Fruit fly (Drosophila melanogaster) whole organism, embryonic: Measurements from ENCODE around the gene p23.
A peak's percentile ranks its signal among the peaks of the same experiment; 100 is the strongest.

Source experiments
- Atf3 ChIP-seq: fragments of 200-800 bp; sonication (Bioruptor generic); optimal IDR thresholded peaks from 3 replicates; lab custom pipeline; 2016; ENCODE audit warnings: missing biosample characterization, missing genetic modification characterization
- CG10267 ChIP-seq: fragments of 200-800 bp; sonication (Bioruptor generic); optimal IDR thresholded peaks from 2 replicates; lab custom pipeline; 2018; ENCODE audit warnings: missing biosample characterization, mild to moderate bottlenecking, missing genetic modification characterization, moderate library complexity
- CG10274 ChIP-seq: fragments of 200-800 bp; sonication (Bioruptor generic); optimal IDR thresholded peaks from 3 replicates; lab custom pipeline; 2017; ENCODE audit warnings: missing biosample characterization, mild to moderate bottlenecking, missing genetic modification characterization
- CG10565 ChIP-seq: fragments of 200-800 bp; sonication (Bioruptor generic); optimal IDR thresholded peaks from 3 replicates; lab custom pipeline; 2016; ENCODE audit warnings: missing biosample characterization, mild to moderate bottlenecking, missing genetic modification characterization
- CG12071 ChIP-seq: fragments of 200-800 bp; sonication (Bioruptor generic); optimal IDR thresholded peaks from 3 replicates; lab custom pipeline; 2018; ENCODE audit warnings: missing biosample characterization, mild to moderate bottlenecking, missing genetic modification characterization
- CG12104 ChIP-seq: fragments of 200-800 bp; sonication (Bioruptor generic); optimal IDR thresholded peaks from 3 replicates; lab custom pipeline; 2016; ENCODE audit warnings: missing biosample characterization, missing genetic modification characterization
- CG12391 ChIP-seq: fragments of 200-800 bp; sonication (Bioruptor generic); optimal IDR thresholded peaks from 3 replicates; lab custom pipeline; 2018; ENCODE audit warnings: missing biosample characterization, mild to moderate bottlenecking, missing genetic modification characterization, moderate library complexity
- CG13894 ChIP-seq: fragments of 200-800 bp; sonication (Bioruptor generic); optimal IDR thresholded peaks from 3 replicates; lab custom pipeline; 2018; ENCODE audit warnings: missing biosample characterization, mild to moderate bottlenecking, missing genetic modification characterization, moderate library complexity
- CG17361 ChIP-seq: fragments of 200-800 bp; sonication (Bioruptor generic); IDR thresholded peaks from 3 replicates; pipeline ENCODE4 v1.3.6; 2022; ENCODE audit warnings: missing biosample characterization, missing genetic modification characterization
- CG18764 ChIP-seq: fragments of 200-800 bp; sonication (Bioruptor generic); optimal IDR thresholded peaks from 3 replicates; lab custom pipeline; 2016; ENCODE audit warnings: missing biosample characterization, missing genetic modification characterization
- CG2116 ChIP-seq: fragments of 200-800 bp; sonication (Bioruptor generic); optimal IDR thresholded peaks from 3 replicates; lab custom pipeline; 2018; ENCODE audit warnings: missing biosample characterization, mild to moderate bottlenecking, missing genetic modification characterization
- CG2199 ChIP-seq: fragments of 200-800 bp; sonication (Bioruptor generic); IDR thresholded peaks from 3 replicates; pipeline ENCODE4 v1.3.6; 2022; ENCODE audit warnings: missing biosample characterization, missing genetic modification characterization
- CG3065 ChIP-seq: fragments of 200-800 bp; sonication (Bioruptor generic); optimal IDR thresholded peaks from 2 replicates; lab custom pipeline; 2016; ENCODE audit warnings: missing biosample characterization, missing genetic modification characterization
- CG4424 ChIP-seq: fragments of 200-800 bp; sonication (Bioruptor generic); optimal IDR thresholded peaks from 3 replicates; lab custom pipeline; 2016; ENCODE audit warnings: missing biosample characterization, missing genetic modification characterization
- CG5953 ChIP-seq: fragments of 200-800 bp; sonication (Bioruptor generic); IDR thresholded peaks from 2 replicates; pipeline ENCODE4 v1.3.6; 2022; ENCODE audit warnings: missing biosample characterization, missing genetic modification characterization
- CG6654 ChIP-seq: fragments of 200-800 bp; sonication (Bioruptor generic); optimal IDR thresholded peaks from 2 replicates; lab custom pipeline; 2017; ENCODE audit warnings: missing biosample characterization, mild to moderate bottlenecking, missing genetic modification characterization
- CG6689 ChIP-seq: fragments of 200-800 bp; sonication (Bioruptor generic); IDR thresholded peaks from 2 replicates; pipeline ENCODE4 v1.3.6; 2022; ENCODE audit warnings: missing biosample characterization, missing genetic modification characterization
- CG6791 ChIP-seq: fragments of 200-800 bp; sonication (Bioruptor generic); IDR thresholded peaks from 3 replicates; pipeline ENCODE4 v1.3.6; 2022; ENCODE audit warnings: missing biosample characterization, missing genetic modification characterization; ENCODE audit not compliant: partially characterized antibody
- CG7271 ChIP-seq: fragments of 200-800 bp; sonication (Bioruptor generic); optimal IDR thresholded peaks from 2 replicates; lab custom pipeline; 2018; ENCODE audit warnings: missing biosample characterization, mild to moderate bottlenecking, missing genetic modification characterization, moderate library complexity
- CG7839 ChIP-seq: fragments of 200-800 bp; sonication (Bioruptor generic); optimal IDR thresholded peaks from 3 replicates; lab custom pipeline; 2018; ENCODE audit warnings: missing biosample characterization, mild to moderate bottlenecking, missing genetic modification characterization, moderate library complexity
- CG8944 ChIP-seq: fragments of 200-800 bp; sonication (Bioruptor generic); optimal IDR thresholded peaks from 3 replicates; lab custom pipeline; 2016; ENCODE audit warnings: missing biosample characterization, missing genetic modification characterization
- CG9876 ChIP-seq: fragments of 200-800 bp; sonication (Bioruptor generic); optimal IDR thresholded peaks from 2 replicates; lab custom pipeline; 2016; ENCODE audit warnings: missing biosample characterization, missing genetic modification characterization
- Camta ChIP-seq: fragments of 200-800 bp; sonication (Bioruptor generic); optimal IDR thresholded peaks from 2 replicates; lab custom pipeline; 2016; ENCODE audit warnings: missing biosample characterization, missing genetic modification characterization
- Dfd ChIP-seq, 2 experiments: fragments of >200 bp; optimal IDR thresholded peaks; 2 replicates each; lab custom pipeline; 2017; ENCODE audit warnings: missing biosample characterization in 2 of 2, missing genetic modification characterization in 2 of 2
- H2.0 ChIP-seq: fragments of 200-800 bp; sonication (Bioruptor generic); IDR thresholded peaks from 2 replicates; pipeline ENCODE4 v1.3.6; 2022; ENCODE audit warnings: missing biosample characterization, missing genetic modification characterization
- Hmr ChIP-seq: fragments of 200-800 bp; sonication (Bioruptor generic); optimal IDR thresholded peaks from 3 replicates; lab custom pipeline; 2017; ENCODE audit warnings: mild to moderate bottlenecking, missing biosample characterization, missing genetic modification reagents, missing genetic modification characterization
- Myb ChIP-seq: fragments of 200-800 bp; sonication (Bioruptor generic); optimal IDR thresholded peaks from 2 replicates; lab custom pipeline; 2016; ENCODE audit warnings: missing biosample characterization, missing genetic modification characterization
- NfI ChIP-seq: fragments of 200-800 bp; sonication (Bioruptor generic); optimal IDR thresholded peaks from 3 replicates; lab custom pipeline; 2018; ENCODE audit warnings: missing biosample characterization, mild to moderate bottlenecking, missing genetic modification characterization, moderate library complexity
- Sox102F ChIP-seq: fragments of 200-800 bp; sonication (Bioruptor generic); optimal IDR thresholded peaks from 2 replicates; lab custom pipeline; 2018; ENCODE audit warnings: missing biosample characterization, mild to moderate bottlenecking, missing genetic modification characterization, moderate library complexity
- YL-1 ChIP-seq: fragments of 200-800 bp; sonication (Bioruptor generic); optimal IDR thresholded peaks from 3 replicates; lab custom pipeline; 2017; ENCODE audit warnings: missing biosample characterization, mild to moderate bottlenecking, missing genetic modification characterization
- ap ChIP-seq: fragments of 200-800 bp; sonication (Bioruptor generic); IDR thresholded peaks from 2 replicates; pipeline ENCODE4 v1.3.6; 2022; ENCODE audit warnings: missing biosample characterization, missing genetic modification characterization
- cato ChIP-seq: fragments of 200-800 bp; sonication (Bioruptor generic); optimal IDR thresholded peaks from 2 replicates; lab custom pipeline; 2016; ENCODE audit warnings: missing biosample characterization, missing genetic modification characterization, borderline replicate concordance
- caup ChIP-seq: fragments of 200-800 bp; sonication (Bioruptor generic); optimal IDR thresholded peaks from 3 replicates; lab custom pipeline; 2017; ENCODE audit warnings: missing biosample characterization, mild to moderate bottlenecking, missing genetic modification characterization, moderate library complexity; ENCODE audit not compliant: severe bottlenecking
- ci ChIP-seq: fragments of 200-800 bp; sonication (Bioruptor generic); IDR thresholded peaks from 3 replicates; pipeline ENCODE4 v1.3.6; 2022; ENCODE audit warnings: missing biosample characterization, missing genetic modification characterization
- croc ChIP-seq: fragments of 200-800 bp; sonication (Bioruptor generic); conservative IDR thresholded peaks from 3 replicates; pipeline ENCODE4 v1.3.6; 2022; ENCODE audit warnings: missing biosample characterization, missing genetic modification characterization
- ewg ChIP-seq: fragments of 200-800 bp; sonication (Bioruptor generic); optimal IDR thresholded peaks from 3 replicates; lab custom pipeline; 2017; ENCODE audit warnings: mild to moderate bottlenecking, missing biosample characterization, missing genetic modification reagents, missing genetic modification characterization
- ftz-f1 ChIP-seq: fragments of 200-800 bp; sonication (Bioruptor generic); optimal IDR thresholded peaks from 2 replicates; lab custom pipeline; 2016; ENCODE audit warnings: missing biosample characterization, missing genetic modification characterization
- fu2 ChIP-seq: fragments of 200-800 bp; sonication (Bioruptor generic); optimal IDR thresholded peaks from 2 replicates; lab custom pipeline; 2016; ENCODE audit warnings: missing biosample characterization, missing genetic modification characterization
- ken ChIP-seq: fragments of 200-800 bp; sonication (Bioruptor generic); IDR thresholded peaks from 3 replicates; pipeline ENCODE4 v1.3.6; 2022; ENCODE audit warnings: missing biosample characterization, missing genetic modification characterization
- klu ChIP-seq: fragments of 200-800 bp; sonication (Bioruptor generic); IDR thresholded peaks from 2 replicates; pipeline ENCODE4 v1.3.6; 2022; ENCODE audit warnings: missing biosample characterization, missing genetic modification characterization
- odd ChIP-seq: fragments of 200-800 bp; sonication (Bioruptor generic); optimal IDR thresholded peaks from 2 replicates; lab custom pipeline; 2017; ENCODE audit warnings: missing biosample characterization, mild to moderate bottlenecking, missing genetic modification characterization
- pho ChIP-seq: fragments of 200-800 bp; sonication (Bioruptor generic); optimal IDR thresholded peaks from 2 replicates; lab custom pipeline; 2016; ENCODE audit warnings: missing biosample characterization, missing genetic modification characterization
- pita ChIP-seq: fragments of 200-800 bp; sonication (Bioruptor generic); optimal IDR thresholded peaks from 2 replicates; lab custom pipeline; 2017; ENCODE audit warnings: missing biosample characterization, mild to moderate bottlenecking, missing genetic modification characterization
- repo ChIP-seq: fragments of 200-800 bp; sonication (Bioruptor generic); optimal IDR thresholded peaks from 2 replicates; lab custom pipeline; 2016; ENCODE audit warnings: missing biosample characterization, missing genetic modification characterization
- schlank ChIP-seq: fragments of 200-800 bp; sonication (Bioruptor generic); optimal IDR thresholded peaks from 2 replicates; lab custom pipeline; 2018; ENCODE audit warnings: missing biosample characterization, mild to moderate bottlenecking, missing genetic modification characterization
- sima ChIP-seq: fragments of 200-800 bp; sonication (Bioruptor generic); optimal IDR thresholded peaks from 2 replicates; lab custom pipeline; 2016; ENCODE audit warnings: missing biosample characterization, missing genetic modification characterization
- sisA ChIP-seq: fragments of 200-800 bp; sonication (Bioruptor generic); IDR thresholded peaks from 2 replicates; pipeline ENCODE4 v1.3.6; 2022; ENCODE audit warnings: missing biosample characterization, missing genetic modification characterization
- so ChIP-seq: fragments of 200-800 bp; sonication (Bioruptor generic); IDR thresholded peaks from 3 replicates; pipeline ENCODE4 v1.3.6; 2022; ENCODE audit warnings: missing biosample characterization, missing genetic modification characterization
- tll ChIP-seq, 2 experiments: fragments of 200-800 bp in 1 of 2; fragments of >200 bp in 1 of 2; sonication (Bioruptor generic) in 1 of 2; optimal IDR thresholded peaks; 2 replicates each; lab custom pipeline; 2017 to 2019; ENCODE audit warnings: missing biosample characterization in 2 of 2, missing genetic modification characterization in 2 of 2, mild to moderate bottlenecking in 1 of 2, moderate library complexity in 1 of 2
- tx ChIP-seq: fragments of 200-800 bp; sonication (Bioruptor generic); optimal IDR thresholded peaks from 2 replicates; lab custom pipeline; 2016; ENCODE audit warnings: missing biosample characterization, missing genetic modification characterization

The p23 gene

DNA sequence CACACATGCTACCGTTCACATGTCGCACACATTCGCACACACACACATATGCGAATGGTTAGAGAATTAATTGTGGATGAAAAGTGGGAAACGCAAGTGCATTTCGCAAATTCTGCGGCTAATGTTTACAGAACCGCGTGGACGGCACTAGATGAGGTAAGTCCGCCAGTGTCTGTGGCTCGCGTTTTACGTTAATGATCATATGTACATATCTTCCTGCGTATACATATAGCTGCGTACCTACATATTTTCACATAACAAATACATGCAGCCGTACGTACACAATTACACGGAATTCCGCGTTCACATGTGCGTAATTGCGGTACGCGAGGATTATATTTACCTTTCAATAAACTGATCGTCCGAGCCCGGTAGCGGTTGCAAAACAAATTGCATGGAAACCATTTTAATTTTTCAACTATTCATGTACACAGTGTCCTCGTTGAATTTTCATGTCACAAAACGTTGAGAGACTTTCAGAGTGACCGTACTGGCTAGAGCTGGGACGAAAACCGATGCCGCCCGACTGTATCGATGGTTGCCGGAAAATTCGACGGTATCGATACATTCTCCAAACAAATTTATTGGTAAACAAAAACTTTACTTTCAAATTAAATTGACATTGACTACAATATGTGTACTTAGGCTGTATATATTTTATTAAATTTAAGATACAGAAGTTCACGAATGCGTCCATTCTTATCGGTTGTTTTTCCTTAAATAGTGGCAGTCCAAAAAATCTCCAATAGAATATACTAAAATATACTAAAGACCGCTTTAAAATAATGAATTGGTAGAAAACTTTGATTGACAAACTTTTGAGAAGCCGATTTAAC, 47.6 kb downstream of the p23 start, which contains the start of gene hyd (continued):
- TF ChIP-seq CG5953 (no peak), sima (GFP tag; lab: Kevin White, UChicago) (no peak), YL-1 (GFP tag; lab: Kevin White, UChicago) (peak; percentile 76), CG2199 (no peak), Hmr (GFP tag; lab: Kevin White, UChicago) (no peak), ci (GFP tag; lab: Robert Waterston, UW) (no peak), repo (GFP tag; lab: Kevin White, UChicago) (no peak), CG7839 (no peak), CG6791 (peak; percentile 88), CG12104 (GFP tag; lab: Kevin White, UChicago) (no peak), pita (GFP tag; lab: Kevin White, UChicago) (peak; percentile 29), croc (GFP tag; lab: Robert Waterston, UW) (no peak), NfI (GFP tag; lab: Kevin White, UChicago) (no peak), Dfd (GFP tag; optimal IDR thresholded peaks at IDR 0.05; lab: Kevin White, UChicago) (no peak), Atf3 (GFP tag; lab: Kevin White, UChicago) (no peak), caup (GFP tag; lab: Kevin White, UChicago) (no peak), pho (no peak), CG13894 (no peak), CG6654 (no peak), CG10274 (GFP tag; lab: Kevin White, UChicago) (no peak), CG10565 (GFP tag; lab: Kevin White, UChicago) (no peak), Camta (GFP tag; lab: Kevin White, UChicago) (no peak), fu2 (GFP tag; lab: Kevin White, UChicago) (no peak), CG12071 (no peak), schlank (no peak), CG2116 (GFP tag; lab: Kevin White, UChicago) (peak; percentile 80), CG10267 (tag; lab: Kevin White, UChicago) (peak; percentile 43), CG9876 (GFP tag; lab: Kevin White, UChicago) (no peak), tx (GFP tag; lab: Kevin White, UChicago) (no peak), so (GFP tag; lab: Robert Waterston, UW) (no peak), ken (GFP tag; lab: Robert Waterston, UW) (no peak), CG8944 (GFP tag; lab: Kevin White, UChicago) (no peak), CG17361 (no peak), CG4424 (GFP tag; lab: Kevin White, UChicago) (peak; percentile 2), sisA (no peak), H2.0 (GFP tag; lab: Robert Waterston, UW) (no peak), Sox102F (GFP tag; lab: Kevin White, UChicago) (no peak), CG6689 (no peak), CG12391 (tag; lab: Kevin White, UChicago) (no peak), cato (GFP tag; lab: Kevin White, UChicago) (no peak), klu (no peak), Myb (peak; percentile 76), CG7271 (tag; lab: Kevin White, UChicago) (no peak), tll (GFP tag; optimal IDR thresholded peaks at IDR 0.05; lab: Kevin White, UChicago) (no peak), ap (no peak), odd (GFP tag; lab: Kevin White, UChicago) (no peak), ewg (GFP tag; lab: Kevin White, UChicago) (no peak), ftz-f1 (GFP tag; lab: Kevin White, UChicago) (no peak), CG18764 (GFP tag; lab: Kevin White, UChicago) (no peak), CG3065 (GFP tag; lab: Kevin White, UChicago) (no peak)
